Worm (Caenorhabditis elegans) whole organism, midembryonic: Measurements from ENCODE around the gene T05B4.8.

Experiments
- flt-1 ChIP-seq: fragments of 200-800 bp; sonication (Bioruptor generic); IDR thresholded peaks from 2 replicates; pipeline ENCODE4 v1.3.6; 2022; ENCODE audit warnings: missing genetic modification characterization, missing compliant biosample characterization
- ref-1 ChIP-seq: fragments of 200-800 bp; sonication (Bioruptor generic); conservative IDR thresholded peaks from 2 replicates; pipeline ENCODE4 v1.3.6; 2022; ENCODE audit warnings: missing genetic modification reagents, missing genetic modification characterization, missing compliant biosample characterization
- ztf-23 ChIP-seq: fragments of 200-800 bp; sonication (Bioruptor generic); IDR thresholded peaks from 2 replicates; pipeline ENCODE4 v1.3.6; 2022; ENCODE audit warnings: missing genetic modification reagents, missing genetic modification characterization, missing compliant biosample characterization
- ztf-29 ChIP-seq: fragments of 200-800 bp; sonication (Bioruptor generic); IDR thresholded peaks from 2 replicates; pipeline ENCODE4 v1.3.6; 2022; ENCODE audit warnings: missing genetic modification reagents, missing genetic modification characterization, missing compliant biosample characterization

ce11 chrV:4109873-4110272 is 6.1 kb downstream of the T05B4.8 start, which contains the start of gene clc-18:
- no peak for TF ChIP-seq ztf-29
- TF ChIP-seq ref-1 (GFP tag; lab: Robert Waterston, UW): no peak
- TF ChIP-seq flt-1 (GFP tag; lab: Robert Waterston, UW): no peak
- TF ChIP-seq ztf-23 (GFP tag; lab: Robert Waterston, UW): no peak
